Worm (Caenorhabditis elegans) whole organism, L2 larva: ENCODE measurements around the gene F49C12.7.
A peak's percentile ranks its signal among the peaks of the same experiment; 100 is the strongest.
"Not testable (repeated sequence)": the region's sequence is repeated elsewhere in the genome, so short reads cannot be mapped to it uniquely, and the experiment has no call there.

Source experiments
- C34F6.9 ChIP-seq: fragments of 150-350 bp; optimal IDR thresholded peaks from 2 replicates; lab custom pipeline; 2014; ENCODE audit warnings: missing biosample characterization, missing genetic modification characterization
- R02D3.7 ChIP-seq: fragments of 150-350 bp; optimal IDR thresholded peaks from 2 replicates; lab custom pipeline; 2014; ENCODE audit warnings: missing biosample characterization, missing genetic modification characterization
- Y55F3AM.14 ChIP-seq: fragments of 200-800 bp; sonication (Bioruptor generic); optimal IDR thresholded peaks from 2 replicates; lab custom pipeline; 2018; ENCODE audit warnings: mild to moderate bottlenecking, missing genetic modification characterization, missing compliant biosample characterization
- ZK546.5 ChIP-seq: sonication (generic microtip); optimal IDR thresholded peaks from 2 replicates; lab custom pipeline; 2017; ENCODE audit warnings: missing biosample characterization, missing genetic modification characterization
- alr-1 ChIP-seq: fragments of 150-350 bp; optimal IDR thresholded peaks from 2 replicates; lab custom pipeline; 2014; ENCODE audit warnings: missing biosample characterization, missing genetic modification characterization
- ama-1 ChIP-seq: fragments of 150-350 bp; optimal IDR thresholded peaks from 2 replicates; lab custom pipeline; 2018; ENCODE audit warnings: inconsistent platforms
- blmp-1 ChIP-seq: sonication (generic microtip); optimal IDR thresholded peaks from 2 replicates; lab custom pipeline; 2017; ENCODE audit warnings: missing genetic modification characterization, mild to moderate bottlenecking, missing compliant biosample characterization, antibody characterized with exemption, moderate library complexity; ENCODE audit not compliant: insufficient read depth
- ceh-16 ChIP-seq: fragments of 150-350 bp; optimal IDR thresholded peaks from 2 replicates; lab custom pipeline; 2014; ENCODE audit warnings: missing biosample characterization, missing genetic modification characterization
- ceh-82 ChIP-seq: fragments of 150-350 bp; optimal IDR thresholded peaks from 2 replicates; lab custom pipeline; 2014; ENCODE audit warnings: missing biosample characterization, missing genetic modification characterization
- egl-27 ChIP-seq: sonication (generic microtip); optimal IDR thresholded peaks from 3 replicates; lab custom pipeline; 2017; ENCODE audit warnings: missing biosample characterization, missing genetic modification reagents, missing genetic modification characterization
- elt-1 ChIP-seq: fragments of 150-350 bp; optimal IDR thresholded peaks from 2 replicates; lab custom pipeline; 2014; ENCODE audit warnings: missing biosample characterization, missing genetic modification characterization
- fos-1 ChIP-seq: fragments of 150-350 bp; optimal IDR thresholded peaks from 2 replicates; lab custom pipeline; 2014; ENCODE audit warnings: missing biosample characterization, missing genetic modification characterization
- gmeb-1 ChIP-seq: fragments of 150-350 bp; optimal IDR thresholded peaks from 2 replicates; lab custom pipeline; 2014; ENCODE audit warnings: missing biosample characterization, missing genetic modification characterization
- lin-11 ChIP-seq: fragments of 150-350 bp; sonication (generic microtip); optimal IDR thresholded peaks from 2 replicates; lab custom pipeline; 2014; ENCODE audit warnings: missing biosample characterization, missing genetic modification characterization, inconsistent platforms, mixed read lengths
- lin-13 ChIP-seq: fragments of 150-350 bp; optimal IDR thresholded peaks from 2 replicates; lab custom pipeline; 2014; ENCODE audit warnings: missing biosample characterization, missing genetic modification reagents, missing genetic modification characterization
- lsy-2 ChIP-seq, 2 experiments: fragments of 150-350 bp in 1 of 2; sonication (generic microtip) in 1 of 2; optimal IDR thresholded peaks; 2 replicates each; lab custom pipeline; 2014 to 2017; ENCODE audit warnings: missing biosample characterization in 2 of 2, missing genetic modification characterization in 2 of 2
- mab-5 ChIP-seq: fragments of 150-350 bp; optimal IDR thresholded peaks from 2 replicates; lab custom pipeline; 2014; ENCODE audit warnings: missing biosample characterization, missing genetic modification characterization
- mbf-1 ChIP-seq: sonication (generic microtip); optimal IDR thresholded peaks from 2 replicates; lab custom pipeline; 2017; ENCODE audit warnings: missing biosample characterization, missing genetic modification characterization
- mdl-1 ChIP-seq, 2 experiments: fragments of 150-350 bp in 1 of 2; sonication (generic microtip) in 1 of 2; optimal IDR thresholded peaks; 2 replicates each; lab custom pipeline; 2017; ENCODE audit warnings: missing biosample characterization in 2 of 2, missing genetic modification characterization in 2 of 2
- nhr-11 ChIP-seq: fragments of 150-350 bp; optimal IDR thresholded peaks from 2 replicates; lab custom pipeline; 2014; ENCODE audit warnings: missing biosample characterization, missing genetic modification characterization
- nhr-12 ChIP-seq: fragments of 150-350 bp; optimal IDR thresholded peaks from 2 replicates; lab custom pipeline; 2014; ENCODE audit warnings: missing biosample characterization, missing genetic modification characterization
- nhr-129 ChIP-seq: fragments of 150-350 bp; optimal IDR thresholded peaks from 2 replicates; lab custom pipeline; 2014; ENCODE audit warnings: missing biosample characterization, missing genetic modification characterization
- nhr-21 ChIP-seq: fragments of 150-350 bp; optimal IDR thresholded peaks from 2 replicates; lab custom pipeline; 2014; ENCODE audit warnings: missing biosample characterization, missing genetic modification characterization
- nhr-23 ChIP-seq: fragments of 150-350 bp; optimal IDR thresholded peaks from 2 replicates; lab custom pipeline; 2014; ENCODE audit warnings: missing biosample characterization, missing genetic modification reagents, missing genetic modification characterization
- nhr-237 ChIP-seq: fragments of 150-350 bp; optimal IDR thresholded peaks from 2 replicates; lab custom pipeline; 2014; ENCODE audit warnings: missing biosample characterization, missing genetic modification characterization
- nhr-6 ChIP-seq: fragments of 150-350 bp; optimal IDR thresholded peaks from 2 replicates; lab custom pipeline; 2014; ENCODE audit warnings: missing biosample characterization, missing genetic modification characterization
- nhr-77 ChIP-seq: fragments of 150-350 bp; optimal IDR thresholded peaks from 2 replicates; lab custom pipeline; 2014; ENCODE audit warnings: missing biosample characterization, missing genetic modification characterization
- peb-1 ChIP-seq: fragments of 150-350 bp; optimal IDR thresholded peaks from 2 replicates; lab custom pipeline; 2014; ENCODE audit warnings: missing biosample characterization, missing genetic modification characterization
- sem-4 ChIP-seq: fragments of 150-350 bp; optimal IDR thresholded peaks from 2 replicates; lab custom pipeline; 2014; ENCODE audit warnings: missing biosample characterization, missing genetic modification reagents, missing genetic modification characterization
- sma-3 ChIP-seq: sonication (generic microtip); optimal IDR thresholded peaks from 2 replicates; lab custom pipeline; 2016; ENCODE audit warnings: missing genetic modification reagents, missing genetic modification characterization, missing compliant biosample characterization
- unc-55 ChIP-seq: fragments of 150-350 bp; sonication (generic microtip); optimal IDR thresholded peaks from 3 replicates; lab custom pipeline; 2014; ENCODE audit warnings: missing biosample characterization, missing genetic modification reagents, missing genetic modification characterization
- unc-62 ChIP-seq: fragments of 150-350 bp; optimal IDR thresholded peaks from 2 replicates; lab custom pipeline; 2014; ENCODE audit warnings: missing biosample characterization, missing genetic modification reagents, missing genetic modification characterization
- zag-1 ChIP-seq: fragments of 150-350 bp; optimal IDR thresholded peaks from 2 replicates; lab custom pipeline; 2014; ENCODE audit warnings: missing biosample characterization, missing genetic modification characterization
- ztf-11 ChIP-seq: sonication (generic microtip); optimal IDR thresholded peaks from 2 replicates; lab custom pipeline; 2017; ENCODE audit warnings: missing biosample characterization, missing genetic modification characterization
- ztf-4 ChIP-seq: fragments of 150-350 bp; optimal IDR thresholded peaks from 2 replicates; lab custom pipeline; 2014; ENCODE audit warnings: missing biosample characterization, missing genetic modification characterization

The F49C12.7 gene

DNA sequence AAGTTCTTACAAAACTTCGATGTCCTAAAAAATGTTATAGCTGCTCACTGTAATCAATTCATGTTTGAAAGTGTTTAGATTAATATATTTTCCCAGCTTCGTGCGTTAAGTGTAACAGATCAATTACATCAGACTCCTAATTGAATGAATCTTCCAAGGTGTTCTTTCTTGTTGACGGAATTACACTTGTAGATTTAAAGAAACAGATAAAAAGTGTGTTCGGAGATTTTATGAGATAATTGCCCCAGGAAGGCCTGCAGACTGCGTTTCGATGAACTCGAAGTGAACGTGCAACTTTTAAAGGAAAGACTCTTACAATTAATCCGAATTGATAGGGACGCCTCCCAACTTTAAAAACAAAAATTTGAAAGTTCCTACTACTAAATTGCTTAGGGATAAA is 23.1 kb downstream of the F49C12.7 start:
- no peak for TF ChIP-seq ama-1
- no peak for TF ChIP-seq unc-62
- TF ChIP-seq elt-1 (tag; lab: Kevin White, UChicago): peak; percentile 73
- TF ChIP-seq mab-5 (tag; lab: Kevin White, UChicago): no peak
- no peak for TF ChIP-seq ztf-11 (tag; lab: Kevin White, UChicago)
- TF ChIP-seq, all 48 proteins: peak for 1

DNA sequence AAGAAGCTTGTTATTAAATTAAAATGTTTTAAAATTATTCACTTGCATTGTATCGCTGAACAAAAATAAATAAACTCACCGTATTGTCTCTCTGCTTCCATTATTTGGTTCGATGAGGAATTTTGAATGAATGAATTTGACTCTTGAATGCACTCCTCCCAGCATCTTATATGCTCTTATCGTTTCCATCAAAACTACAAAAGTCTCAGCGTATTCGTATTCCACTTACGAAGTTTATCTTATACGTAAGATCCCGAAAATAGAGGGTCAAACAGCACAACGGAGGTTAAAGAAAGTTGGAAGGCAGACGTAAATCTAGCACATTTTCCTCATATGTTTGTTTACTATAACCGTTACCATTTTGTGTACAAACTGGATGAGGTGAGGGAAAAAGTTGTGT is 26.4 kb downstream of the F49C12.7 start, which contains the start of gene nhr-267:
Gene nhr-267 (minus strand): TSS at position 101 of the 400 bp plus-strand sequence.
- not testable (repeated sequence) for TF ChIP-seq ztf-4, nhr-6, lin-11 (tag; lab: Kevin White, UChicago)

DNA sequence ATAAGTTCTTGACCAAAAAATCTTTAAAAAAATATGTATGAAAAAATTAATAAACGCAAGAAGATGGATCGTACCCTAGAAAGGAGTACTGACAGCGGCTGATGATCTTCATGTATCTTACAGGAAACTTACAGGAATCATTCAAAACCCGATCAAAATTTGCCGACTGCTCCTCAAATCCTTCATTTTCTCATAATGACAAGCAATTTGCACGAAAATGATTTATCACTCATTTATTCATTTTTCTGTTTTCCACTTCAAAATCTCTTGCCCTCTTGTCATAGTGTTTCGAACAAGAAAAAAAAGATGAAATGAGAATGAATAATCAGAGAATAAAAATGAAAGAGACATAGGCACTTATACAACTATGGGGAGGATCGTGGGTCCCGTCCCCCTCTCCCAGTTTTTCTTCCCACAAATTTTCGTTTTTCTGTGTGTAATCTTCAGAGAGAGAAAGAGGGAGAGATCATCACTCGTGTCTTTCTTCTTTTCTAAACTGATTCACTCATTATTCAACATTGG is 38.7 kb downstream of the F49C12.7 start, which contains the start of gene nmy-3:
Gene nmy-3 (plus strand): TSS at position 472 of the 522 bp plus-strand sequence.
- TF ChIP-seq nhr-11 (tag; lab: Kevin White, UChicago) (no peak), elt-1 (tag; lab: Kevin White, UChicago) (no peak), ztf-4 (tag; lab: Kevin White, UChicago) (no peak), alr-1 (tag; lab: Kevin White, UChicago) (no peak), gmeb-1 (no peak), blmp-1 (no peak), unc-62 (no peak), nhr-12 (tag; lab: Kevin White, UChicago) (no peak), sem-4 (tag; lab: Kevin White, UChicago) (no peak), egl-27 (no peak), nhr-129 (no peak)

DNA sequence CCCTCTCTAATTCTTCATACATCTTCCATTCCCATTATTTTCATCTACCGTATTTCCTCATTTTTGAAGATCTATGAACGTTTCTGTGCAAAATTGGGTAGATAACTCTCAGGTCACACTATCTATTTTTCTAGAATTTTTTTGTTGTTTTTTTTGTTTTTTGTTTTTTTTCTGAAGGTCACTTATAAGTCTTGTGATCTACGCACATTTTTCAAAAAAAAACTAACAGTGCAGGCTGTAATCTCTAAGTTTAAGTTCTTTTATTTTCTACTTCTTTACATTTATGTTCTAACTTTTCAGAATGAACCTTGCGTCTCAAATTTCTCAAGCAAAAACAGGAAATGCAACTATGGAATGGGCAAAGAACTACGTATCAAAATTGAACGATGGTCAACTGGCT is 42.9 kb downstream of the F49C12.7 start, which contains the start of gene flh-3:
Gene flh-3 (plus strand): TSS at position 301 of the 400 bp plus-strand sequence.
- TF ChIP-seq nhr-77 (tag; lab: Kevin White, UChicago) (no peak), zag-1 (tag; lab: Kevin White, UChicago) (no peak), ceh-16 (tag; lab: Kevin White, UChicago) (no peak), sma-3 (no peak), nhr-21 (tag; lab: Kevin White, UChicago) (no peak), lsy-2 (tag; optimal IDR thresholded peaks at IDR 0.05; lab: Kevin White, UChicago) (no peak), Y55F3AM.14 (GFP tag; lab: Kevin White, UChicago) (no peak), lin-11 (tag; lab: Kevin White, UChicago) (no peak), sem-4 (tag; lab: Kevin White, UChicago) (no peak), ZK546.5 (no peak), C34F6.9 (tag; lab: Kevin White, UChicago) (no peak), ceh-82 (no peak), nhr-12 (tag; lab: Kevin White, UChicago) (no peak)

DNA sequence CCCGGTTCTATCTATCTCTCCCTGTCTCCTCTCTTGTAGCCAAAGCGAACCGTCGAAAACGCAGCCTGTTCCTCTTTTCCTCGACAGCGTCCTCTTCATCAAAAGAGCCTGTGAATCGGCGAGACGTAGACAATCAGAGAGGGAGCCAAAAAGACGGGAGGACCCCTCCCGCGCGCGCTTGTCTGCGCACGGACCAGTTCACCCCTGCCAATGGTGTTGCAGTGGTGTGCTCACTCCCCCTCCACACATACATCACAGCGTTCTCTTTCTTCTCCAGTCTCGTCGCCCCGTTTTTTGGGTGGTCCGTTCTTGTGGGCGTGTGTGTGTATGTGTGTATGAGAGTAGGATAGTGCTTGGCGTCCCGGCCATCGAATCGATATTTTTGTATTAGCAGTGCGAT is 43.8 kb downstream of the F49C12.7 start:
- TF ChIP-seq peb-1 (no peak), unc-55 (GFP tag; lab: Kevin White, UChicago) (no peak), nhr-129 (no peak), R02D3.7 (tag; lab: Kevin White, UChicago) (no peak), unc-62 (no peak), nhr-6 (tag; lab: Kevin White, UChicago) (no peak), nhr-21 (tag; lab: Kevin White, UChicago) (no peak), nhr-23 (tag; lab: Kevin White, UChicago) (no peak), elt-1 (tag; lab: Kevin White, UChicago) (no peak), mdl-1 (tag; optimal IDR thresholded peaks at IDR 0.05; lab: Kevin White, UChicago) (no peak), ztf-4 (tag; lab: Kevin White, UChicago) (no peak), mbf-1 (tag; lab: Kevin White, UChicago) (no peak), fos-1 (tag; lab: Kevin White, UChicago) (no peak), nhr-237 (tag; lab: Kevin White, UChicago) (no peak), sem-4 (tag; lab: Kevin White, UChicago) (no peak), lin-13 (no peak)
- TF ChIP-seq, all 48 proteins: peak for 0
